Fruit fly (Drosophila melanogaster) whole organism, embryonic: ENCODE results near the gene Rpn9.
A peak's percentile ranks its signal among the peaks of the same experiment; 100 is the strongest.

Experiments
- Abd-B ChIP-seq: fragments of 200-800 bp; sonication (Bioruptor generic); optimal IDR thresholded peaks from 2 replicates; lab custom pipeline; 2018; ENCODE audit warnings: missing biosample characterization, mild to moderate bottlenecking, missing genetic modification characterization, moderate library complexity
- Bgb ChIP-seq: fragments of 200-800 bp; sonication (Bioruptor generic); IDR thresholded peaks from 2 replicates; pipeline ENCODE4 v1.3.6; 2022; ENCODE audit warnings: missing biosample characterization, missing genetic modification characterization; ENCODE audit not compliant: partially characterized antibody
- CG11695 ChIP-seq: fragments of 200-800 bp; sonication (Bioruptor generic); IDR thresholded peaks from 3 replicates; pipeline ENCODE4 v1.3.6; 2022; ENCODE audit warnings: missing biosample characterization, missing genetic modification characterization
- CG12769 ChIP-seq: fragments of 200-800 bp; sonication (Bioruptor generic); optimal IDR thresholded peaks from 2 replicates; lab custom pipeline; 2019; ENCODE audit warnings: missing biosample characterization, mild to moderate bottlenecking, missing genetic modification characterization, moderate library complexity
- CG14710 ChIP-seq: fragments of 200-800 bp; sonication (Bioruptor generic); optimal IDR thresholded peaks from 3 replicates; lab custom pipeline; 2019; ENCODE audit warnings: missing biosample characterization, mild to moderate bottlenecking, missing genetic modification characterization, moderate library complexity
- CG1602 ChIP-seq: fragments of 200-800 bp; sonication (Bioruptor generic); optimal IDR thresholded peaks from 3 replicates; lab custom pipeline; 2016; ENCODE audit warnings: missing biosample characterization, missing genetic modification characterization
- CG18764 ChIP-seq: fragments of 200-800 bp; sonication (Bioruptor generic); optimal IDR thresholded peaks from 3 replicates; lab custom pipeline; 2016; ENCODE audit warnings: missing biosample characterization, missing genetic modification characterization
- CG2202 ChIP-seq: fragments of 200-800 bp; sonication (Bioruptor generic); optimal IDR thresholded peaks from 2 replicates; lab custom pipeline; 2018; ENCODE audit warnings: missing biosample characterization, mild to moderate bottlenecking, missing genetic modification characterization
- CG31224 ChIP-seq: fragments of 200-800 bp; sonication (Bioruptor generic); IDR thresholded peaks from 2 replicates; pipeline ENCODE4 v1.3.6; 2022; ENCODE audit warnings: missing biosample characterization, missing genetic modification characterization
- CG32772 ChIP-seq: fragments of 200-800 bp; sonication (Bioruptor generic); IDR thresholded peaks from 2 replicates; pipeline ENCODE4 v1.3.6; 2022; ENCODE audit warnings: missing biosample characterization, missing genetic modification characterization
- CG34376 ChIP-seq: fragments of 200-800 bp; sonication (Bioruptor generic); optimal IDR thresholded peaks from 2 replicates; lab custom pipeline; 2018; ENCODE audit warnings: missing biosample characterization, mild to moderate bottlenecking, missing genetic modification characterization
- CG43689 ChIP-seq: fragments of 200-800 bp; sonication (Bioruptor generic); IDR thresholded peaks from 2 replicates; pipeline ENCODE4 v1.3.6; 2022; ENCODE audit warnings: missing biosample characterization, missing genetic modification characterization
- CG5953 ChIP-seq: fragments of 200-800 bp; sonication (Bioruptor generic); IDR thresholded peaks from 2 replicates; pipeline ENCODE4 v1.3.6; 2022; ENCODE audit warnings: missing biosample characterization, missing genetic modification characterization
- CG7271 ChIP-seq: fragments of 200-800 bp; sonication (Bioruptor generic); optimal IDR thresholded peaks from 2 replicates; lab custom pipeline; 2018; ENCODE audit warnings: missing biosample characterization, mild to moderate bottlenecking, missing genetic modification characterization, moderate library complexity
- CG7372 ChIP-seq: fragments of 200-800 bp; sonication (Bioruptor generic); IDR thresholded peaks from 2 replicates; pipeline ENCODE4 v1.3.6; 2022; ENCODE audit warnings: missing biosample characterization, missing genetic modification characterization
- CG7745 ChIP-seq: fragments of 200-800 bp; sonication (Bioruptor generic); optimal IDR thresholded peaks from 2 replicates; lab custom pipeline; 2018; ENCODE audit warnings: missing biosample characterization, mild to moderate bottlenecking, missing genetic modification characterization, moderate library complexity
- CG8765 ChIP-seq: fragments of 200-800 bp; sonication (Bioruptor generic); IDR thresholded peaks from 2 replicates; pipeline ENCODE4 v1.3.6; 2022; ENCODE audit warnings: missing biosample characterization, missing genetic modification characterization
- CG9437 ChIP-seq: fragments of 200-800 bp; sonication (Bioruptor generic); optimal IDR thresholded peaks from 2 replicates; lab custom pipeline; 2018; ENCODE audit warnings: missing biosample characterization, mild to moderate bottlenecking, missing genetic modification characterization
- Deaf1 ChIP-seq: fragments of 200-800 bp; optimal IDR thresholded peaks from 3 replicates; lab custom pipeline; 2019; ENCODE audit warnings: missing biosample characterization, mild to moderate bottlenecking, missing genetic modification characterization, moderate library complexity
- Dll ChIP-seq: fragments of 200-800 bp; sonication (Bioruptor generic); IDR thresholded peaks from 4 replicates; pipeline ENCODE4 v1.3.6; 2022; ENCODE audit warnings: missing biosample characterization, missing genetic modification characterization; ENCODE audit not compliant: partially characterized antibody
- Doc2 ChIP-seq: fragments of 200-800 bp; sonication (Bioruptor generic); IDR thresholded peaks from 2 replicates; pipeline ENCODE4 v1.3.6; 2022; ENCODE audit warnings: missing biosample characterization, missing genetic modification characterization
- Drgx ChIP-seq: fragments of 200-800 bp; sonication (Bioruptor generic); IDR thresholded peaks from 2 replicates; pipeline ENCODE4 v1.3.6; 2022; ENCODE audit warnings: missing biosample characterization, missing genetic modification characterization
- Ets65A ChIP-seq: fragments of 200-800 bp; sonication (Bioruptor generic); peaks from one replicate; lab custom pipeline; 2016; ENCODE audit warnings: missing biosample characterization, missing genetic modification characterization
- Fer3 ChIP-seq: fragments of 200-800 bp; sonication (Bioruptor generic); optimal IDR thresholded peaks from 2 replicates; lab custom pipeline; 2018; ENCODE audit warnings: missing biosample characterization, mild to moderate bottlenecking, missing genetic modification characterization, moderate library complexity
- HLHmδ ChIP-seq: fragments of 200-800 bp; sonication (Bioruptor generic); optimal IDR thresholded peaks from 2 replicates; lab custom pipeline; 2018; ENCODE audit warnings: missing biosample characterization, mild to moderate bottlenecking, missing genetic modification characterization, moderate library complexity
- HmgZ ChIP-seq: fragments of 200-800 bp; sonication (Bioruptor generic); optimal IDR thresholded peaks from 2 replicates; lab custom pipeline; 2018; ENCODE audit warnings: missing biosample characterization, mild to moderate bottlenecking, missing genetic modification characterization
- Hsf ChIP-seq: fragments of 200-800 bp; sonication (Bioruptor generic); optimal IDR thresholded peaks from 3 replicates; lab custom pipeline; 2016; ENCODE audit warnings: missing biosample characterization, missing genetic modification characterization
- Mad ChIP-seq: fragments of 200-800 bp; sonication (Bioruptor generic); optimal IDR thresholded peaks from 2 replicates; lab custom pipeline; 2016; ENCODE audit warnings: missing biosample characterization, missing genetic modification characterization
- Med ChIP-seq: fragments of 200-800 bp; sonication (Bioruptor generic); peaks from one replicate; lab custom pipeline; 2016; ENCODE audit warnings: missing biosample characterization, missing genetic modification characterization, mild to moderate bottlenecking, inconsistent platforms, moderate library complexity
- NC2α ChIP-seq: fragments of 200-800 bp; sonication (Bioruptor generic); optimal IDR thresholded peaks from 2 replicates; lab custom pipeline; 2016; ENCODE audit warnings: missing biosample characterization, missing genetic modification characterization
- NC2β ChIP-seq: fragments of 200-800 bp; sonication (Bioruptor generic); optimal IDR thresholded peaks from 2 replicates; lab custom pipeline; 2016; ENCODE audit warnings: missing biosample characterization, missing genetic modification characterization
- Nf-YA ChIP-seq: fragments of 200-800 bp; sonication (Bioruptor generic); IDR thresholded peaks from 2 replicates; pipeline ENCODE4 v1.3.6; 2022; ENCODE audit warnings: missing biosample characterization, missing genetic modification characterization
- ci ChIP-seq: fragments of 200-800 bp; sonication (Bioruptor generic); IDR thresholded peaks from 3 replicates; pipeline ENCODE4 v1.3.6; 2022; ENCODE audit warnings: missing biosample characterization, missing genetic modification characterization
- hbn ChIP-seq: fragments of 200-800 bp; sonication (Bioruptor generic); IDR thresholded peaks from 2 replicates; pipeline ENCODE4 v1.3.6; 2022; ENCODE audit warnings: missing biosample characterization, missing genetic modification characterization; ENCODE audit not compliant: partially characterized antibody
- ind ChIP-seq: fragments of 200-800 bp; sonication (Bioruptor generic); optimal IDR thresholded peaks from 3 replicates; lab custom pipeline; 2016; ENCODE audit warnings: missing biosample characterization, missing genetic modification characterization
- kah ChIP-seq: fragments of 200-800 bp; sonication (Bioruptor generic); optimal IDR thresholded peaks from 2 replicates; lab custom pipeline; 2018; ENCODE audit warnings: missing biosample characterization, mild to moderate bottlenecking, missing genetic modification characterization
- knrl ChIP-seq: fragments of 200-800 bp; sonication (Bioruptor generic); IDR thresholded peaks from 3 replicates; pipeline ENCODE4 v1.3.6; 2022; ENCODE audit warnings: missing biosample characterization, missing genetic modification characterization; ENCODE audit not compliant: partially characterized antibody
- lola ChIP-seq, 3 experiments: fragments of >200 bp in 2 of 3; fragments of 200-800 bp in 1 of 3; sonication (Bioruptor generic) in 1 of 3; optimal IDR thresholded peaks; 2 replicates each; lab custom pipeline; 2017 to 2019; ENCODE audit warnings: missing biosample characterization in 3 of 3, missing genetic modification characterization in 3 of 3, mild to moderate bottlenecking in 1 of 3, moderate library complexity in 1 of 3
- mirr ChIP-seq: fragments of 200-800 bp; sonication (Bioruptor generic); optimal IDR thresholded peaks from 3 replicates; lab custom pipeline; 2018; ENCODE audit warnings: missing biosample characterization, mild to moderate bottlenecking, missing genetic modification characterization
- mld ChIP-seq: fragments of 200-800 bp; sonication (Bioruptor generic); IDR thresholded peaks from 3 replicates; pipeline ENCODE4 v1.3.6; 2022; ENCODE audit warnings: missing biosample characterization, missing genetic modification characterization; ENCODE audit not compliant: partially characterized antibody
- prd ChIP-seq, 3 experiments: fragments of >200 bp in 2 of 3; fragments of 200-800 bp in 1 of 3; sonication (Bioruptor generic) in 1 of 3; optimal IDR thresholded peaks in 2 of 3; IDR thresholded peaks in 1 of 3; 2 replicates in 2 of 3; 3 replicates in 1 of 3; pipeline versions ENCODE4 v1.3.6 to Lab custom; 2017 to 2022; ENCODE audit warnings: missing biosample characterization in 1 of 3, missing genetic modification characterization in 1 of 3
- sc ChIP-seq, 3 experiments: fragments of >200 bp in 2 of 3; fragments of 200-800 bp in 1 of 3; sonication (Bioruptor generic) in 1 of 3; optimal IDR thresholded peaks; 2 replicates in 2 of 3; 3 replicates in 1 of 3; lab custom pipeline; 2017; ENCODE audit warnings: mild to moderate bottlenecking in 1 of 3, missing biosample characterization in 1 of 3, missing genetic modification characterization in 1 of 3, missing genetic modification reagents in 1 of 3
- sens-2 ChIP-seq: fragments of 200-800 bp; sonication (Bioruptor generic); IDR thresholded peaks from 2 replicates; pipeline ENCODE4 v1.3.6; 2022; ENCODE audit warnings: missing biosample characterization, missing genetic modification characterization
- usp ChIP-seq: fragments of >200 bp; optimal IDR thresholded peaks from 2 replicates; lab custom pipeline; 2017; ENCODE audit warnings: missing biosample characterization, missing genetic modification characterization

Gene Rpn9

DNA sequence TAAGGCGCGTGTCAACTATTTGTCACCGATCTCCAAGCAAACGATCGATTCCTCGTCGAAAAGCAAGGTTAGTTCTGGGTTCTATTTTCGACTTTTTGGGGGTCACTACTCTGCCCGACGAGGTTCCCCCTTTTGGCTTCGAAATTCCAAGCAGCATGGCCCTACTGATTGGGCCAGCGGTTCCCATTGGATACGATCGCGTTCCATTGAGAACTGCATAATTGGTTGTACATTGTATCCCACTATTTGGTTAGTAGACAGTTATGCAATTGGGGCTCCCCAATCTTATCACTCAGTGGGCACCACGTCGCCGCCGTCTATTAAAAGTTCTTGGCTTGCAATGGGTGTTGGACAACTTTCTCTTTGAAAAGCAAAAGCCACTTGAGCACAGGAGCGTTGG is 509 bp upstream of the Rpn9 start (continued):
- TF ChIP-seq Med (peak; percentile 18), knrl (GFP tag; lab: Robert Waterston, UW) (no peak), HmgZ (tag; lab: Kevin White, UChicago) (no peak), Mad (GFP tag; lab: Kevin White, UChicago) (no peak), CG32772 (no peak), CG11695 (GFP tag; lab: Robert Waterston, UW) (no peak), prd (optimal IDR thresholded peaks at IDR 0.05; lab: Kevin White, UChicago) (no peak), prd (GFP tag; IDR thresholded peaks at IDR 0.05; lab: Robert Waterston, UW) (no peak), lola (GFP tag; optimal IDR thresholded peaks at IDR 0.05; lab: Kevin White, UChicago) (no peak), CG12769 (peak; percentile 24)

DNA sequence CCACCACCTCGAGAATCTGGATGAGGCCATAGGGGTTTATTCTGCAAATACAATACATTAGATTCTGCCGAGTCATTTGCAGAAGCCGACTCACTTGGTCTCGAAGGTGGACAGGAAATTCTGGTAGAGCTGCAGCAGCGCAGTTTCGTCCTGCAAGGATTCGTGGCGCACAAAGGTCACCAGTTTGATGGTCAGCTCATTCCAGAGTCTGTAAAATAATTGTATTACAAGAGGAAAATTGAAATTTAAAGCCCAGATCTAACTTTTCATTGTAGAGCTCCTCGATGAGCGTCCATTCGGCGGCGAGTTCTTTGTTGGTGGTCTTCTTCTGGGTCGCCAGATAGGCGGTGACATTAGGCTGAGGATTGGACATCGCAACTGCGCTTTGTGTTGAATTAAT is 729 bp downstream of the Rpn9 start:
- TF ChIP-seq Abd-B: no peak
- TF ChIP-seq Hsf: no peak

DNA sequence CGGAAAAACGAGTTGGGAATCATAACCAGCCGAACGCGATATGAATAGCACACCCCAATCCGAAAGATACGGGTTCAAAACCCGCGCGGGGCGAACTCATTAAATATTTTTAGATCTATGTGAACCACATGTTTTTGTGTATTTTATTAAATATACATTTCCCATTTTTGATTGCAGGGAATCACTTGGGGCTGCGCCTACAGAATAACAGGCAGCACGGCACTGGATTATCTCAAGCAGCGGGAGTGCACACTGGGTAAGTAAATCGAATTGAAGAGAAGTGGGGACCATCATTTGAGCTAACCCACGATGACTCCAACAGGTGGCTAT is 2.8 kb downstream of the Rpn9 start:
- TF ChIP-seq Dll (GFP tag; lab: Robert Waterston, UW) (0 out of 4 replicates have a peak, but pooled peaks have one; percentile 1), sens-2 (GFP tag; lab: Robert Waterston, UW) (no peak), ind (GFP tag; lab: Kevin White, UChicago) (no peak), kah (GFP tag; lab: Kevin White, UChicago) (peak; percentile 63), Doc2 (GFP tag; lab: Robert Waterston, UW) (no peak), Drgx (0 out of 2 replicates have a peak, but pooled peaks have one; percentile 3), Med (peak; percentile 53), hbn (GFP tag; lab: Robert Waterston, UW) (0 out of 2 replicates have a peak, but pooled peaks have one; percentile 3), sc (optimal IDR thresholded peaks at IDR 0.05; lab: Kevin White, UChicago) (no peak), sc (GFP tag; optimal IDR thresholded peaks at IDR 0.05; lab: Kevin White, UChicago) (no peak)

DNA sequence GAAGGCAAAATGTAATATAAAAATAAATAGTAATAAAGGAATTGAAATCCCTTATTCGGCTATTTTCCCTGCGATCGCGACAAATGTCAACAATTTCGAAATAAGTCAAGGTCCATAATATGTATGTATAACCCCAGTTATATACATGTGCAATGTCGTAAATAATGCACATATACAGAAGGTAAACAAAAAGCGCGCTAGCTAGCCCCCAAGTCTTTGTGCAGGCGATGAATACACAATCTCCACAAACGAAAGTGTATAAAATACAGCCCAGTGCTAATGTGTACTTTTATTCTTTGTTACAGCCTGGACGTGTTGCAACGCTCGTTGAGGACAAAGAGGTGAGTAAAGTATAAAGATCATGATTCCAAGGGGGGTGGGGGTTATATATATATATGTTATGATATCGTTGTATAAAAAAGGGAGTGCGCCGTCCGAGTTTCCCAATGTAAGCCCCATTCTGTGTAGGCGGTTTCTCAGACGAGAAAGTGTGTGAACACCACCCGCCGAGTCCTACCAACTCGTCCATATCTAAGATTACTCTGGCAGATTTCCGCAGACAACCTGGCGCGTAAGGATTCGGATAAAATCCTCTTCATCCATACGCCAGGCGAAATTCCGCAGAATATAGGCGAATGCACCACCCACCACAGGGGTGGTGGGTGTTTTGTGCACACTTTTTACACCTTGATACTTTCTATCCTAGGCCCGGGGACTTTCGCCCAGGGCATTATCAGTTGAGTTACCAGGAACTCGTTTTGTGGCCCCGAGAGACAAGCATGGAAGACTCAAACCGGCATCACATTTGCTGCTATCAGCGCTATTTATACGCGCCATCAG is 3.4 kb downstream of the Rpn9 start:
- TF ChIP-seq CG18764 (GFP tag; lab: Kevin White, UChicago) (no peak), Nf-YA (GFP tag; lab: Robert Waterston, UW) (no peak), CG7271 (tag; lab: Kevin White, UChicago) (no peak), usp (GFP tag; lab: Kevin White, UChicago) (no peak), CG7745 (no peak), CG7372 (no peak), CG34376 (GFP tag; lab: Kevin White, UChicago) (peak; percentile 96), Drgx (peak; percentile 44), CG14710 (peak; percentile 21), Fer3 (no peak), ci (GFP tag; lab: Robert Waterston, UW) (peak; percentile 63; the same call in 2 of the 3 replicates), mirr (GFP tag; lab: Kevin White, UChicago) (peak; percentile 70), NC2β (GFP tag; lab: Kevin White, UChicago) (no peak), CG31224 (no peak), Ets65A (GFP tag; lab: Kevin White, UChicago) (no peak), Deaf1 (tag; lab: Kevin White, UChicago) (peak; percentile 43), CG8765 (GFP tag; lab: Robert Waterston, UW) (0 out of 2 replicates have a peak, but pooled peaks have one; percentile 31), NC2α (GFP tag; lab: Kevin White, UChicago) (no peak), HLHmδ (peak; percentile 46), CG1602 (GFP tag; lab: Kevin White, UChicago) (no peak), CG5953 (GFP tag; lab: Robert Waterston, UW) (0 out of 2 replicates have a peak, but pooled peaks have one; percentile 34), Bgb (peak; percentile 79), CG43689 (GFP tag; lab: Robert Waterston, UW) (no peak), CG2202 (tag; lab: Kevin White, UChicago) (peak; percentile 21), mld (GFP tag; lab: Robert Waterston, UW) (peak; percentile 44), CG9437 (GFP tag; lab: Kevin White, UChicago) (no peak)
